Worm (Caenorhabditis elegans): ENCODE measurements around the gene C08F8.2.
"Not testable (repeated sequence)": the region's sequence is repeated elsewhere in the genome, so short reads cannot be mapped to it uniquely, and the experiment has no call there.

Gene C08F8.2

DNA sequence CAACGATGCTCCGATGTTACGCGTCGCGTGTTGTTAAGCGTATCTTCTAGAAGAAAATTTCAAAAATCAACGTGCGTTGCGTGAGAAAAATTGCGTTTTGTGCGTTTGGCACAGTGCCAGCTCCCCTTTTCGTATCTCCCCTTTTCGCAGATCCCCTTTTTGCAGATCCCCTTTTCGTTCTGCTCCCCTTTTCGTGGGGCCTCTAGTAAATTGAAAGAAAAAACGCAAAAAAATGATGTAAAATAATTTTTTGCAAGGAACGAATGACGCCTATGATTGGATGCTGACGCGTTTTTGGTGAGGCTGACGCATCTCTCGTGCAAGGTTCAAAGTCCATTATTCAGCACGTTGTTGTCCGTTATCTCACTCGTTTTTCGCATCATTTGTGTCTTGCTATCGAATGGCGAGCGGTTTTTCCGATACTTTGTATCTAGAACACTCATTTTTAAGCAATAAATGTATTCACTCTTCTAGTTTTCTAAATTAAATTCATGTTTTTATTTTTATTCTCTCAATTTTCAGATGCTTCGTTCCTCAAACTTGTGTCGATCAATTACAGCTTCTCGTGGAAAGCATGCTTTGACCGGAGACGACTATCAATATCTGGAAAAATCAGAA is 28.4 kb downstream of the C08F8.2 start, which contains the start of gene cpt-2 (continued):
- TF ChIP-seq C06A6.2 (GFP tag; conservative IDR thresholded peaks at IDR 0.05): peak; percentile 65
- peak; percentile 90 for TF ChIP-seq pbrm-1 (GFP tag; IDR thresholded peaks at IDR 0.05)
- TF ChIP-seq mcd-1 (GFP tag; IDR thresholded peaks at IDR 0.05): peak; percentile 92
- peak; percentile 75 for TF ChIP-seq attf-5 (GFP tag; optimal IDR thresholded peaks at IDR 0.05)
- TF ChIP-seq madf-3 (GFP tag; IDR thresholded peaks at IDR 0.05): peak; percentile 90
- peak; percentile 95 for TF ChIP-seq Y53G8AR.9 (GFP tag; conservative IDR thresholded peaks at IDR 0.05)
- TF ChIP-seq let-526 (GFP tag; IDR thresholded peaks at IDR 0.05): peak; percentile 90
- TF ChIP-seq lir-1 (GFP tag; conservative IDR thresholded peaks at IDR 0.05): peak; percentile 85
- peak; percentile 44 for TF ChIP-seq dpl-1 (GFP tag; optimal IDR thresholded peaks at IDR 0.05)
- peak; percentile 95 for TF ChIP-seq D2030.7 (GFP tag; IDR thresholded peaks at IDR 0.05)
- peak; percentile 35 for TF ChIP-seq F22D6.2 (tag; optimal IDR thresholded peaks at IDR 0.05)
- TF ChIP-seq rcor-1 (GFP tag; IDR thresholded peaks at IDR 0.05): peak; percentile 95
- TF ChIP-seq B0336.3 (GFP tag; IDR thresholded peaks at IDR 0.05): peak; percentile 76
- peak; percentile 54 for TF ChIP-seq ztf-26 (tag; optimal IDR thresholded peaks at IDR 0.05)
- peak; percentile 61 for TF ChIP-seq B0019.2 (GFP tag; conservative IDR thresholded peaks at IDR 0.05)
- TF ChIP-seq egl-18 (GFP tag; IDR thresholded peaks at IDR 0.05): peak; percentile 80; the same call in 1 of the 2 replicates
- TF ChIP-seq hsf-1 (GFP tag; IDR thresholded peaks at IDR 0.05): peak; percentile 87
- peak; percentile 92 for TF ChIP-seq ZK185.1 (tag; optimal IDR thresholded peaks at IDR 0.05; ENCODE audit: poor library complexity, severe bottlenecking)
- peak; percentile 97 for TF ChIP-seq ztf-18 (tag; optimal IDR thresholded peaks at IDR 0.05)
- 0 out of 2 replicates have a peak, but pooled peaks have one; percentile 35 for TF ChIP-seq ztf-25 (GFP tag; IDR thresholded peaks at IDR 0.05)
- peak; percentile 97 for TF ChIP-seq dox-1 (GFP tag; IDR thresholded peaks at IDR 0.05)
- TF ChIP-seq lin-54 (GFP tag; optimal IDR thresholded peaks at IDR 0.05): peak; percentile 86
- TF ChIP-seq K12H6.12 (tag; optimal IDR thresholded peaks at IDR 0.05): peak; percentile 51
- TF ChIP-seq ekl-4 (GFP tag; IDR thresholded peaks at IDR 0.05): peak; percentile 86; the same call in 1 of the 2 replicates
- TF ChIP-seq cebp-1 (GFP tag; IDR thresholded peaks at IDR 0.05): not testable (repeated sequence)
- peak; percentile 83 for TF ChIP-seq cebp-1 (tag; optimal IDR thresholded peaks at IDR 0.05)
- peak; percentile 84 for TF ChIP-seq nhr-80 (tag; optimal IDR thresholded peaks at IDR 0.05)
- peak; percentile 13 for TF ChIP-seq snpc-4 (GFP tag; optimal IDR thresholded peaks at IDR 0.05)
- peak; percentile 27 to 71 (median 62) for TF ChIP-seq snpc-4 (tag; optimal IDR thresholded peaks at IDR 0.05)
- peak; percentile 92 for TF ChIP-seq egl-44 (GFP tag; IDR thresholded peaks at IDR 0.05)
- TF ChIP-seq attf-6 (GFP tag; IDR thresholded peaks at IDR 0.05): peak; percentile 53; the same call in 1 of the 2 replicates
- peak; percentile 48 for TF ChIP-seq F23B12.7 (tag; optimal IDR thresholded peaks at IDR 0.05; ENCODE audit: insufficient read depth)
- TF ChIP-seq ztf-6 (GFP tag; IDR thresholded peaks at IDR 0.05): peak; percentile 68; the same call in 1 of the 2 replicates
- peak; percentile 86 for TF ChIP-seq bed-2 (GFP tag; IDR thresholded peaks at IDR 0.05)
- TF ChIP-seq T07F8.4 (tag; optimal IDR thresholded peaks at IDR 0.05): peak; percentile 7

DNA sequence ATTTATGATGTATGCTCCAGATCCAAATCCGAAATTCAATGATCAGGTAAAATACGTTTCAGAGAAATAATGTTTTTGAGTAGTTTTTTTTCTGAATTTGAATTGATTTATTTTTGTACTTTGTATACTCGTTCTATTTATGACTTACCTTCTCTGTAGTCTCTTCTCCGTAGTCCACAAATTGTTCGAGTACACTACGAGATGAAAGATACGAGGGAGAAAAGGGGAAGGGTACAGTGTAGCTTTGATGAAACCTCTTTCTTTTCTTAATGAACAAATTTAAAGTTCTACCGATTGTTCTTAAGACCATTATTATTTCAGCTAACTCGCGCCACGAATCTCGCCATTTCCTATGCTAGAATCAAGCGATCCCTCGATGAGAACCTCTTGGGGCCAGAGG is 29.3 kb downstream of the C08F8.2 start:
- TF ChIP-seq sea-2 (GFP tag; IDR thresholded peaks at IDR 0.05) (no peak), hsf-1 (GFP tag; IDR thresholded peaks at IDR 0.05) (no peak; the same call in 1 of the 2 replicates), pbrm-1 (GFP tag; IDR thresholded peaks at IDR 0.05) (no peak), T07F8.4 (tag; optimal IDR thresholded peaks at IDR 0.05) (no peak), rcor-1 (GFP tag; IDR thresholded peaks at IDR 0.05) (no peak), nhr-179 (tag; optimal IDR thresholded peaks at IDR 0.05) (no peak), die-1 (tag; optimal IDR thresholded peaks at IDR 0.05) (no peak), lin-54 (GFP tag; optimal IDR thresholded peaks at IDR 0.05) (no peak)
